Fruit fly (Drosophila melanogaster) whole organism, embryonic: ENCODE data around the gene nonC.
A peak's percentile ranks its signal among the peaks of the same experiment; 100 is the strongest.

Source experiments
- Awh ChIP-seq: fragments of 200-800 bp; sonication (Bioruptor generic); IDR thresholded peaks from 2 replicates; pipeline ENCODE4, ENCODE4 v1.3.6; 2022; ENCODE audit warnings: missing biosample characterization, missing genetic modification characterization
- Bgb ChIP-seq: fragments of 200-800 bp; sonication (Bioruptor generic); IDR thresholded peaks from 2 replicates; pipeline ENCODE4 v1.3.6; 2022; ENCODE audit warnings: missing biosample characterization, missing genetic modification characterization; ENCODE audit not compliant: partially characterized antibody
- CG10321 ChIP-seq: fragments of 200-800 bp; sonication (Bioruptor generic); IDR thresholded peaks from 2 replicates; pipeline ENCODE4 v1.3.6; 2022; ENCODE audit warnings: missing biosample characterization, missing genetic modification characterization
- CG10462 ChIP-seq: fragments of 200-800 bp; sonication (Bioruptor generic); optimal IDR thresholded peaks from 2 replicates; lab custom pipeline; 2016; ENCODE audit warnings: missing biosample characterization, missing genetic modification characterization
- CG10543 ChIP-seq: fragments of 200-800 bp; sonication (Bioruptor generic); optimal IDR thresholded peaks from 3 replicates; lab custom pipeline; 2017; ENCODE audit warnings: missing biosample characterization, mild to moderate bottlenecking, missing genetic modification characterization, moderate library complexity
- CG12104 ChIP-seq: fragments of 200-800 bp; sonication (Bioruptor generic); optimal IDR thresholded peaks from 3 replicates; lab custom pipeline; 2016; ENCODE audit warnings: missing biosample characterization, missing genetic modification characterization
- CG12299 ChIP-seq: fragments of 200-800 bp; sonication (Bioruptor generic); optimal IDR thresholded peaks from 2 replicates; lab custom pipeline; 2018; ENCODE audit warnings: missing biosample characterization, mild to moderate bottlenecking, missing genetic modification characterization
- CG14014 ChIP-seq: fragments of 200-800 bp; sonication (Bioruptor generic); IDR thresholded peaks from 2 replicates; pipeline ENCODE4 v1.3.6; 2022; ENCODE audit warnings: missing biosample characterization, missing genetic modification characterization
- CG1529 ChIP-seq: fragments of 200-800 bp; sonication (Bioruptor generic); optimal IDR thresholded peaks from 3 replicates; lab custom pipeline; 2018; ENCODE audit warnings: missing biosample characterization, missing genetic modification characterization
- CG16813 ChIP-seq: fragments of 200-800 bp; sonication (Bioruptor generic); IDR thresholded peaks from 3 replicates; pipeline ENCODE4 v1.3.6; 2022; ENCODE audit warnings: missing biosample characterization, missing genetic modification characterization; ENCODE audit not compliant: partially characterized antibody
- CG16815 ChIP-seq: fragments of 200-800 bp; sonication (Bioruptor generic); optimal IDR thresholded peaks from 3 replicates; lab custom pipeline; 2017; ENCODE audit warnings: missing biosample characterization, mild to moderate bottlenecking, missing genetic modification characterization
- CG2199 ChIP-seq: fragments of 200-800 bp; sonication (Bioruptor generic); IDR thresholded peaks from 3 replicates; pipeline ENCODE4 v1.3.6; 2022; ENCODE audit warnings: missing biosample characterization, missing genetic modification characterization
- CG2889 ChIP-seq: fragments of 200-800 bp; sonication (Bioruptor generic); IDR thresholded peaks from 3 replicates; pipeline ENCODE4 v1.3.6; 2022; ENCODE audit warnings: missing biosample characterization, missing genetic modification characterization
- CG3838 ChIP-seq: fragments of 200-800 bp; sonication (Bioruptor generic); optimal IDR thresholded peaks from 3 replicates; lab custom pipeline; 2016; ENCODE audit warnings: missing biosample characterization, missing genetic modification characterization
- CG4282 ChIP-seq: fragments of 200-800 bp; sonication (Bioruptor generic); optimal IDR thresholded peaks from 2 replicates; lab custom pipeline; 2016; ENCODE audit warnings: missing biosample characterization, missing genetic modification characterization
- CG7357 ChIP-seq: fragments of 200-800 bp; sonication (Bioruptor generic); IDR thresholded peaks from 3 replicates; pipeline ENCODE4 v1.3.6; 2022; ENCODE audit warnings: missing biosample characterization, missing genetic modification characterization
- CG7372 ChIP-seq: fragments of 200-800 bp; sonication (Bioruptor generic); IDR thresholded peaks from 2 replicates; pipeline ENCODE4 v1.3.6; 2022; ENCODE audit warnings: missing biosample characterization, missing genetic modification characterization
- CG8089 ChIP-seq: fragments of 200-800 bp; sonication (Bioruptor generic); optimal IDR thresholded peaks from 3 replicates; lab custom pipeline; 2016; ENCODE audit warnings: missing biosample characterization, missing genetic modification characterization
- CG8478 ChIP-seq: fragments of >200 bp; optimal IDR thresholded peaks from 2 replicates; lab custom pipeline; 2018
- CHES-1-like ChIP-seq: fragments of 200-800 bp; sonication (Bioruptor generic); optimal IDR thresholded peaks from 2 replicates; lab custom pipeline; 2016; ENCODE audit warnings: missing biosample characterization, missing genetic modification characterization
- Deaf1 ChIP-seq: fragments of 200-800 bp; optimal IDR thresholded peaks from 3 replicates; lab custom pipeline; 2019; ENCODE audit warnings: missing biosample characterization, mild to moderate bottlenecking, missing genetic modification characterization, moderate library complexity
- Fer2 ChIP-seq: fragments of 200-800 bp; sonication (Bioruptor generic); optimal IDR thresholded peaks from 2 replicates; lab custom pipeline; 2018; ENCODE audit warnings: missing biosample characterization, mild to moderate bottlenecking, missing genetic modification characterization, moderate library complexity
- Hr39 ChIP-seq: fragments of >200 bp; optimal IDR thresholded peaks from 2 replicates; lab custom pipeline; 2017
- Hsf ChIP-seq: fragments of 200-800 bp; sonication (Bioruptor generic); optimal IDR thresholded peaks from 3 replicates; lab custom pipeline; 2016; ENCODE audit warnings: missing biosample characterization, missing genetic modification characterization
- Lpt ChIP-seq: fragments of >200 bp; optimal IDR thresholded peaks from 2 replicates; lab custom pipeline; 2018; ENCODE audit warnings: missing biosample characterization, missing genetic modification characterization
- Max ChIP-seq: fragments of 200-800 bp; sonication (Bioruptor generic); optimal IDR thresholded peaks from 2 replicates; lab custom pipeline; 2016; ENCODE audit warnings: missing biosample characterization, mild to moderate bottlenecking, missing genetic modification characterization
- Mrtf ChIP-seq: fragments of 200-800 bp; sonication (Bioruptor generic); IDR thresholded peaks from 3 replicates; pipeline ENCODE4 v1.3.6; 2022; ENCODE audit warnings: missing biosample characterization, missing genetic modification characterization
- NK7.1 ChIP-seq: fragments of 200-800 bp; sonication (Bioruptor generic); optimal IDR thresholded peaks from 3 replicates; lab custom pipeline; 2016; ENCODE audit warnings: missing biosample characterization, missing genetic modification characterization
- Side ChIP-seq: fragments of 200-800 bp; sonication (Bioruptor generic); optimal IDR thresholded peaks from 2 replicates; lab custom pipeline; 2016; ENCODE audit warnings: missing biosample characterization, missing genetic modification characterization
- Sox102F ChIP-seq: fragments of 200-800 bp; sonication (Bioruptor generic); optimal IDR thresholded peaks from 2 replicates; lab custom pipeline; 2018; ENCODE audit warnings: missing biosample characterization, mild to moderate bottlenecking, missing genetic modification characterization, moderate library complexity
- Sry-δ ChIP-seq: fragments of 200-800 bp; sonication (Bioruptor generic); optimal IDR thresholded peaks from 2 replicates; lab custom pipeline; 2016; ENCODE audit warnings: missing biosample characterization, missing genetic modification characterization
- Vsx1 ChIP-seq: fragments of 200-800 bp; sonication (Bioruptor generic); optimal IDR thresholded peaks from 2 replicates; lab custom pipeline; 2017; ENCODE audit warnings: missing biosample characterization, mild to moderate bottlenecking, missing genetic modification characterization, missing genetic modification reagents
- amos ChIP-seq: fragments of 200-800 bp; sonication (Bioruptor generic); IDR thresholded peaks from 2 replicates; pipeline ENCODE4 v1.3.6; 2022; ENCODE audit warnings: missing biosample characterization, missing genetic modification characterization; ENCODE audit not compliant: partially characterized antibody
- ci ChIP-seq: fragments of 200-800 bp; sonication (Bioruptor generic); IDR thresholded peaks from 3 replicates; pipeline ENCODE4 v1.3.6; 2022; ENCODE audit warnings: missing biosample characterization, missing genetic modification characterization
- cwo ChIP-seq: fragments of 200-800 bp; sonication (Bioruptor generic); optimal IDR thresholded peaks from 3 replicates; lab custom pipeline; 2017; ENCODE audit warnings: missing biosample characterization, missing genetic modification characterization, mild to moderate bottlenecking, moderate library complexity, missing genetic modification reagents
- dan ChIP-seq: fragments of 200-800 bp; sonication (Bioruptor generic); IDR thresholded peaks from 2 replicates; pipeline ENCODE4 v1.3.6; 2022; ENCODE audit warnings: missing biosample characterization, missing genetic modification characterization
- dysf ChIP-seq: fragments of 200-800 bp; sonication (Bioruptor generic); IDR thresholded peaks from 3 replicates; pipeline ENCODE4 v1.3.6; 2022; ENCODE audit warnings: missing biosample characterization, missing genetic modification characterization
- hb ChIP-seq: fragments of 200-800 bp; sonication (Bioruptor generic); IDR thresholded peaks from 3 replicates; pipeline ENCODE4 v1.3.6; 2022; ENCODE audit warnings: missing biosample characterization, missing genetic modification characterization; ENCODE audit not compliant: partially characterized antibody
- her ChIP-seq: fragments of 200-800 bp; sonication (Bioruptor generic); optimal IDR thresholded peaks from 2 replicates; lab custom pipeline; 2016; ENCODE audit warnings: missing biosample characterization, missing genetic modification characterization
- hkb ChIP-seq, 2 experiments: fragments of 200-800 bp in 1 of 2; fragments of >200 bp in 1 of 2; sonication (Bioruptor generic) in 1 of 2; IDR thresholded peaks in 1 of 2; optimal IDR thresholded peaks in 1 of 2; 2 replicates each; pipeline versions ENCODE4 v1.3.6 to Lab custom; 2017 to 2022; ENCODE audit warnings: missing biosample characterization in 1 of 2, missing genetic modification characterization in 1 of 2
- hth ChIP-seq: fragments of >200 bp; optimal IDR thresholded peaks from 2 replicates; lab custom pipeline; 2017; ENCODE audit warnings: inconsistent platforms
- lab ChIP-seq: fragments of 200-800 bp; sonication (Bioruptor generic); optimal IDR thresholded peaks from 3 replicates; lab custom pipeline; 2017; ENCODE audit warnings: missing biosample characterization, missing genetic modification characterization, mild to moderate bottlenecking, moderate library complexity, missing genetic modification reagents
- lilli ChIP-seq: fragments of 200-800 bp; sonication (Bioruptor generic); optimal IDR thresholded peaks from 3 replicates; lab custom pipeline; 2016; ENCODE audit warnings: missing biosample characterization, missing genetic modification characterization
- mam ChIP-seq: fragments of 200-800 bp; sonication (Bioruptor generic); optimal IDR thresholded peaks from 3 replicates; lab custom pipeline; 2016; ENCODE audit warnings: missing biosample characterization, missing genetic modification characterization
- sc ChIP-seq, 3 experiments: fragments of >200 bp in 2 of 3; fragments of 200-800 bp in 1 of 3; sonication (Bioruptor generic) in 1 of 3; optimal IDR thresholded peaks; 2 replicates in 2 of 3; 3 replicates in 1 of 3; lab custom pipeline; 2017; ENCODE audit warnings: mild to moderate bottlenecking in 1 of 3, missing biosample characterization in 1 of 3, missing genetic modification characterization in 1 of 3, missing genetic modification reagents in 1 of 3
- stc ChIP-seq: fragments of 200-800 bp; sonication (Bioruptor generic); IDR thresholded peaks from 2 replicates; pipeline ENCODE4 v1.3.6; 2022; ENCODE audit warnings: missing biosample characterization, missing genetic modification characterization
- tgo ChIP-seq: fragments of 200-800 bp; sonication (Bioruptor generic); IDR thresholded peaks from 3 replicates; pipeline ENCODE4 v1.3.6; 2022; ENCODE audit warnings: missing biosample characterization, missing genetic modification characterization
- tna ChIP-seq: fragments of 200-800 bp; sonication (Bioruptor generic); IDR thresholded peaks from 2 replicates; pipeline ENCODE4 v1.3.6; 2022; ENCODE audit warnings: missing biosample characterization, missing genetic modification characterization; ENCODE audit not compliant: partially characterized antibody
- twi ChIP-seq: fragments of 200-800 bp; optimal IDR thresholded peaks from 2 replicates; lab custom pipeline; 2019; ENCODE audit warnings: missing biosample characterization, mild to moderate bottlenecking, missing genetic modification characterization, moderate library complexity
- zf30C ChIP-seq: fragments of 200-800 bp; sonication (Bioruptor generic); optimal IDR thresholded peaks from 3 replicates; lab custom pipeline; 2018; ENCODE audit warnings: missing biosample characterization, mild to moderate bottlenecking, missing genetic modification characterization
- zfh1 ChIP-seq: fragments of 200-800 bp; sonication (Bioruptor generic); IDR thresholded peaks from 3 replicates; pipeline ENCODE4 v1.3.6; 2022; ENCODE audit warnings: missing biosample characterization, missing genetic modification characterization

nonC gene

dm6 chrX:6794190-6794589 is 30.1 kb upstream of the nonC start (continued):
- TF ChIP-seq CG8089 (GFP tag; lab: Kevin White, UChicago) (peak; percentile 67), CG10321 (GFP tag; lab: Robert Waterston, UW) (peak; percentile 56), Fer2 (tag; lab: Kevin White, UChicago) (peak; percentile 39), hkb (optimal IDR thresholded peaks at IDR 0.05; lab: Kevin White, UChicago) (no peak), hkb (GFP tag; IDR thresholded peaks at IDR 0.05; lab: Robert Waterston, UW) (peak; percentile 87), Max (GFP tag; lab: Kevin White, UChicago) (peak; percentile 77), zf30C (GFP tag; lab: Kevin White, UChicago) (no peak), cwo (peak; percentile 68), dysf (GFP tag; lab: Robert Waterston, UW) (peak; percentile 90), Lpt (GFP tag; lab: Kevin White, UChicago) (no peak), CG12104 (GFP tag; lab: Kevin White, UChicago) (peak; percentile 65), Hsf (peak; percentile 83), hb (GFP tag; lab: Robert Waterston, UW) (no peak), CG14014 (GFP tag; lab: Robert Waterston, UW) (peak; percentile 87), lab (GFP tag; lab: Kevin White, UChicago) (peak; percentile 89), Side (peak; percentile 65), sc (optimal IDR thresholded peaks at IDR 0.05; lab: Kevin White, UChicago) (no peak), sc (GFP tag; optimal IDR thresholded peaks at IDR 0.05; lab: Kevin White, UChicago) (peak; percentile 27), CG2199 (GFP tag; lab: Robert Waterston, UW) (peak; percentile 85), CHES-1-like (peak; percentile 78), CG2889 (GFP tag; lab: Robert Waterston, UW) (peak; percentile 75; the same call in 2 of the 3 replicates), zfh1 (peak; percentile 87), lilli (GFP tag; lab: Kevin White, UChicago) (peak; percentile 84), Hr39 (lab: Kevin White, UChicago) (no peak), Deaf1 (peak; percentile 39), Mrtf (peak; percentile 79), NK7.1 (peak; percentile 46), CG3838 (GFP tag; lab: Kevin White, UChicago) (peak; percentile 26), Sry-δ (peak; percentile 40), Sox102F (GFP tag; lab: Kevin White, UChicago) (peak; percentile 87), CG8478 (lab: Kevin White, UChicago) (no peak), ci (GFP tag; lab: Robert Waterston, UW) (peak; percentile 91), Awh (GFP tag; lab: Robert Waterston, UW) (peak; percentile 82), CG7357 (GFP tag; lab: Robert Waterston, UW) (peak; percentile 67; the same call in 2 of the 3 replicates), twi (tag; lab: Kevin White, UChicago) (no peak), Vsx1 (GFP tag; lab: Kevin White, UChicago) (peak; percentile 56), CG1529 (GFP tag; lab: Kevin White, UChicago) (peak; percentile 63), mam (GFP tag; lab: Kevin White, UChicago) (peak; percentile 86), CG16813 (GFP tag; lab: Robert Waterston, UW) (no peak), CG7372 (GFP tag; lab: Robert Waterston, UW) (peak; percentile 76), her (GFP tag; lab: Kevin White, UChicago) (peak; percentile 81), tgo (GFP tag; lab: Robert Waterston, UW) (peak; percentile 81), dan (GFP tag; lab: Robert Waterston, UW) (0 out of 2 replicates have a peak, but pooled peaks have one; percentile 30), CG10462 (GFP tag; lab: Kevin White, UChicago) (peak; percentile 60), hth (no peak), CG12299 (tag; lab: Kevin White, UChicago) (peak; percentile 72), CG10543 (GFP tag; lab: Kevin White, UChicago) (no peak), stc (GFP tag; lab: Robert Waterston, UW) (peak; percentile 83), amos (GFP tag; lab: Robert Waterston, UW) (no peak), Bgb (GFP tag; lab: Robert Waterston, UW) (no peak), CG16815 (GFP tag; lab: Kevin White, UChicago) (peak; percentile 71), CG4282 (peak; percentile 50), tna (GFP tag; lab: Robert Waterston, UW) (no peak)
